Worm (Caenorhabditis elegans) whole organism, L1 larva: ENCODE data around the gene srxa-12.

Experiments used
- ama-1 ChIP-seq: fragments of 150-350 bp; optimal IDR thresholded peaks from 2 replicates; lab custom pipeline; 2014
- fkh-8 ChIP-seq: sonication (generic microtip); optimal IDR thresholded peaks from 2 replicates; lab custom pipeline; 2016; ENCODE audit warnings: mild to moderate bottlenecking, missing genetic modification characterization, missing compliant biosample characterization
- lin-13 ChIP-seq: fragments of 150-350 bp; optimal IDR thresholded peaks from 2 replicates; lab custom pipeline; 2014; ENCODE audit warnings: missing biosample characterization, missing genetic modification reagents, missing genetic modification characterization
- tbx-2 ChIP-seq: sonication (generic microtip); optimal IDR thresholded peaks from 2 replicates; lab custom pipeline; 2016; ENCODE audit warnings: missing genetic modification characterization, missing compliant biosample characterization
- ztf-4 ChIP-seq: fragments of 150-350 bp; optimal IDR thresholded peaks from 2 replicates; lab custom pipeline; 2014; ENCODE audit warnings: missing biosample characterization, missing genetic modification characterization

DNA sequence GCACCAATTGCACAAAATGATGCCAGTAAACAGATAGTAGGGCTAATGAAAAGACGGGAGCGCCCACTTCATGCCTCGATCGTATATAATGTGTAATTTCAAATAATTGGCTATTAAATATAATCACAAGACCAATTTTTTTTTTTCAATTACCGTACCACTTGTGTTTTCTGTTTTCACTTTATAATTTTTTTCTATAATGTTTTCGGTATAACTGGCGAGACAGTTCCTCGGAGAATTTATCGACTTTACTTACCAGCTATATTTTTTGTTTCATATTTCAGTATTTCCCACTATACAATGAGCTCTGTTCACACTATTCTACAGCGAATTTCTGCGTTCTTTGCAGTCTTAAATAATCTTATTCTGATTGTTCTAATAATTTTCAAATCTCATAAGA is 10.3 kb upstream of the srxa-12 start, which contains the start of gene str-252:
- no peak for TF ChIP-seq ama-1 (lab: Kevin White, UChicago)
- TF ChIP-seq fkh-8 (tag; lab: Kevin White, UChicago), result no peak
- no peak for TF ChIP-seq ztf-4 (tag; lab: Kevin White, UChicago)
- no peak for TF ChIP-seq tbx-2 (tag; lab: Kevin White, UChicago)
- no peak for TF ChIP-seq lin-13 (GFP tag; lab: Kevin White, UChicago)
